In genomic region chrX:14897592-14897991, dm6 we compare ENCODE assay signal across 4 fruit fly cellular contexts.
A peak's percentile ranks its signal among the peaks of the same experiment; 100 is the strongest.
TF ChIP-seq lines count a peak whose summit lies in the region.

No protein-coding gene starts in this region.

- TF ChIP-seq CTCF in whole organism, embryonic (GFP tag; optimal IDR thresholded peaks at IDR 0.05; lab: Kevin White, UChicago), result no peak

TF ChIP-seq in whole organism, embryonic, 481 proteins besides CTCF, POLR2A, EP300 and RAD21:
- TF ChIP-seq Med (GFP tag; lab: Kevin White, UChicago), result peak; percentile 1
- TF ChIP-seq grau (tag; optimal IDR thresholded peaks at IDR 0.05; lab: Kevin White, UChicago), result peak; percentile 58
- peak; percentile 29 for TF ChIP-seq CG15269 (tag; optimal IDR thresholded peaks at IDR 0.05; lab: Kevin White, UChicago)
- TF ChIP-seq CG2678 (tag; optimal IDR thresholded peaks at IDR 0.05; lab: Kevin White, UChicago), result peak; percentile 38
- TF ChIP-seq row (GFP tag; IDR thresholded peaks at IDR 0.05; lab: Robert Waterston, UW), result peak; percentile 37; the same call in 2 of the 3 replicates
- no peak for TF ChIP-seq Spps (tag; optimal IDR thresholded peaks at IDR 0.05; lab: Kevin White, UChicago)
- no peak for TF ChIP-seq Gsc (GFP tag; IDR thresholded peaks at IDR 0.05; lab: Robert Waterston, UW)
- no peak for TF ChIP-seq Dfd (GFP tag; optimal IDR thresholded peaks at IDR 0.05; lab: Kevin White, UChicago)
- TF ChIP-seq CG11504 (tag; optimal IDR thresholded peaks at IDR 0.05; lab: Kevin White, UChicago), result peak; percentile 31
- TF ChIP-seq slbo (GFP tag; IDR thresholded peaks at IDR 0.05; lab: Robert Waterston, UW), result peak; percentile 16; the same call in 1 of the 2 replicates
- TF ChIP-seq Sin3A (optimal IDR thresholded peaks at IDR 0.05; lab: Kevin White, UChicago), result no peak
- no peak for TF ChIP-seq pfk (GFP tag; optimal IDR thresholded peaks at IDR 0.05; lab: Kevin White, UChicago)
- peak in 1 of 2 experiments; percentile 38 for TF ChIP-seq Hr51 (GFP tag; optimal IDR thresholded peaks at IDR 0.05; lab: Kevin White, UChicago)
- peak; percentile 13 for TF ChIP-seq gem (tag; optimal IDR thresholded peaks at IDR 0.05; lab: Kevin White, UChicago)
- TF ChIP-seq eve (GFP tag; optimal IDR thresholded peaks at IDR 0.05; lab: Kevin White, UChicago), result peak in 1 of 2 experiments; percentile 8
- no peak for TF ChIP-seq gcm (GFP tag; optimal IDR thresholded peaks at IDR 0.05; lab: Kevin White, UChicago)
- no peak for TF ChIP-seq zfh1 (GFP tag; IDR thresholded peaks at IDR 0.05; lab: Robert Waterston, UW)
- TF ChIP-seq Sox102F (GFP tag; optimal IDR thresholded peaks at IDR 0.05; lab: Kevin White, UChicago), result peak; percentile 13
- peak; percentile 58; the same call in 1 of the 2 replicates for TF ChIP-seq Drgx (GFP tag; IDR thresholded peaks at IDR 0.05; lab: Robert Waterston, UW)
- TF ChIP-seq ttk (GFP tag; IDR thresholded peaks at IDR 0.05; lab: Robert Waterston, UW), result peak; percentile 8; the same call in 1 of the 2 replicates
TF ChIP-seq in whole organism, embryonic: peak in this region for 13.

TF ChIP-seq in whole organism, prepupa, 60 proteins besides CTCF, POLR2A, EP300 and RAD21 (continues in another document):
- TF ChIP-seq salr (GFP tag; optimal IDR thresholded peaks at IDR 0.05; lab: Kevin White, UChicago), result no peak
- TF ChIP-seq CG6163 (GFP tag; IDR thresholded peaks at IDR 0.05; lab: Robert Waterston, UW), result 0 out of 3 replicates have a peak, but pooled peaks have one; percentile 24
- TF ChIP-seq CG8319 (GFP tag; optimal IDR thresholded peaks at IDR 0.05; lab: Kevin White, UChicago), result peak; percentile 66
- peak; percentile 77 for TF ChIP-seq CG8119 (GFP tag; IDR thresholded peaks at IDR 0.05; lab: Robert Waterston, UW)
- peak; percentile 74 for TF ChIP-seq cyc (GFP tag; optimal IDR thresholded peaks at IDR 0.05; lab: Kevin White, UChicago)
- TF ChIP-seq Hr4 (GFP tag; optimal IDR thresholded peaks at IDR 0.05; lab: Kevin White, UChicago), result peak; percentile 8
- peak; percentile 72 for TF ChIP-seq achi (GFP tag; optimal IDR thresholded peaks at IDR 0.05; lab: Kevin White, UChicago)
- TF ChIP-seq topi (GFP tag; optimal IDR thresholded peaks at IDR 0.05; lab: Kevin White, UChicago), result peak; percentile 70
- peak; percentile 70 for TF ChIP-seq Eip75B (GFP tag; optimal IDR thresholded peaks at IDR 0.05; lab: Kevin White, UChicago)
- peak; percentile 47 for TF ChIP-seq Sox14 (GFP tag; optimal IDR thresholded peaks at IDR 0.05; lab: Kevin White, UChicago)
- TF ChIP-seq Sox15 (GFP tag; optimal IDR thresholded peaks at IDR 0.05; lab: Kevin White, UChicago), result peak; percentile 74
- no peak; the same call in 1 of the 2 replicates for TF ChIP-seq CG11294 (GFP tag; IDR thresholded peaks at IDR 0.05; lab: Robert Waterston, UW)
- TF ChIP-seq CG34406 (GFP tag; optimal IDR thresholded peaks at IDR 0.05; lab: Kevin White, UChicago), result peak; percentile 79
- peak; percentile 20 for TF ChIP-seq CG6854 (GFP tag; optimal IDR thresholded peaks at IDR 0.05; lab: Kevin White, UChicago)
- TF ChIP-seq CG6792 (GFP tag; optimal IDR thresholded peaks at IDR 0.05; lab: Kevin White, UChicago), result peak; percentile 81
- TF ChIP-seq pdm3 (GFP tag; optimal IDR thresholded peaks at IDR 0.05; lab: Kevin White, UChicago), result peak; percentile 81
- TF ChIP-seq net (GFP tag; optimal IDR thresholded peaks at IDR 0.05; lab: Kevin White, UChicago), result peak; percentile 59
- peak; percentile 75 for TF ChIP-seq CG8632 (GFP tag; optimal IDR thresholded peaks at IDR 0.05; lab: Kevin White, UChicago)
- TF ChIP-seq CG6808 (GFP tag; optimal IDR thresholded peaks at IDR 0.05; lab: Kevin White, UChicago), result peak; percentile 2
- TF ChIP-seq acj6 (GFP tag; optimal IDR thresholded peaks at IDR 0.05; lab: Kevin White, UChicago), result peak; percentile 65
- no peak for TF ChIP-seq Hr38 (GFP tag; optimal IDR thresholded peaks at IDR 0.05; lab: Kevin White, UChicago)
- no peak for TF ChIP-seq vri (GFP tag; optimal IDR thresholded peaks at IDR 0.05; lab: Kevin White, UChicago)
- peak; percentile 27 for TF ChIP-seq CG10631 (GFP tag; optimal IDR thresholded peaks at IDR 0.05; lab: Kevin White, UChicago)
- peak; percentile 70 for TF ChIP-seq CG15336 (GFP tag; IDR thresholded peaks at IDR 0.05; lab: Robert Waterston, UW)

TF ChIP-seq in whole organism, pupa, 21 proteins besides CTCF, POLR2A, EP300 and RAD21:
- TF ChIP-seq Pif1A (GFP tag; optimal IDR thresholded peaks at IDR 0.05; lab: Kevin White, UChicago) (peak; percentile 16), CG12605 (GFP tag; IDR thresholded peaks at IDR 0.05; lab: Robert Waterston, UW) (no peak), CG4496 (GFP tag; IDR thresholded peaks at IDR 0.05; lab: Robert Waterston, UW) (0 out of 3 replicates have a peak, but pooled peaks have one; percentile 9), gl (tag; optimal IDR thresholded peaks at IDR 0.05; lab: Kevin White, UChicago) (no peak), CG32121 (GFP tag; IDR thresholded peaks at IDR 0.05; lab: Robert Waterston, UW) (0 out of 2 replicates have a peak, but pooled peaks have one; percentile 51), CG8301 (tag; optimal IDR thresholded peaks at IDR 0.05; lab: Kevin White, UChicago) (peak; percentile 35), CG8159 (tag; optimal IDR thresholded peaks at IDR 0.05; lab: Kevin White, UChicago) (peak; percentile 26), Snoo (tag; optimal IDR thresholded peaks at IDR 0.05; lab: Kevin White, UChicago) (peak; percentile 3), D1 (tag; optimal IDR thresholded peaks at IDR 0.05; lab: Kevin White, UChicago) (no peak), CG14655 (GFP tag; optimal IDR thresholded peaks at IDR 0.05; lab: Kevin White, UChicago) (peak; percentile 20)
TF ChIP-seq in whole organism, pupa: peak in this region for 7.

TF ChIP-seq in whole organism, wandering third instar larva, 38 proteins besides CTCF, POLR2A, EP300 and RAD21:
- no peak for TF ChIP-seq ey (GFP tag; optimal IDR thresholded peaks at IDR 0.05; lab: Kevin White, UChicago)
- peak; percentile 16 for TF ChIP-seq h (GFP tag; optimal IDR thresholded peaks at IDR 0.05; lab: Kevin White, UChicago)
- TF ChIP-seq psq (GFP tag; optimal IDR thresholded peaks at IDR 0.05; lab: Kevin White, UChicago), result peak; percentile 1
- no peak for TF ChIP-seq Hnf4 (GFP tag; optimal IDR thresholded peaks at IDR 0.05; lab: Kevin White, UChicago)
- TF ChIP-seq fru (GFP tag; optimal IDR thresholded peaks at IDR 0.05; lab: Kevin White, UChicago), result peak; percentile 61
- TF ChIP-seq Sp1 (GFP tag; optimal IDR thresholded peaks at IDR 0.05; lab: Kevin White, UChicago), result peak; percentile 41
- TF ChIP-seq Abd-B (GFP tag; optimal IDR thresholded peaks at IDR 0.05; lab: Kevin White, UChicago), result no peak
- no peak for TF ChIP-seq dl (GFP tag; optimal IDR thresholded peaks at IDR 0.05; lab: Kevin White, UChicago; ENCODE audit: insufficient read depth in 1 of 2, partially characterized antibody in 2 of 2)
- peak; percentile 13 for TF ChIP-seq dmrt93B (GFP tag; optimal IDR thresholded peaks at IDR 0.05; lab: Kevin White, UChicago)

Comparison
In these comparisons a context has a peak if more than half of its experiments do, and no peak if none do; other contexts are left out.
1. Of the 7 proteins assayed by ChIP-seq in both whole organism, embryonic and whole organism, prepupa: peak only in whole organism, embryonic: none; only in whole organism, prepupa: Blimp-1, CG16779, CG6854, Hr39 and Lpt; in both: Sox102F; in neither: 1.